Fruit fly (Drosophila melanogaster) whole organism, adult: ENCODE results near the gene trh.

ENCODE experiments used
- CG14711 ChIP-seq: fragments of 200-800 bp; sonication (Bioruptor generic); optimal IDR thresholded peaks from 2 replicates; lab custom pipeline; 2018; ENCODE audit warnings: missing biosample characterization, mild to moderate bottlenecking, missing genetic modification characterization, moderate library complexity
- CG33017 ChIP-seq: fragments of 200-800 bp; sonication (Bioruptor generic); optimal IDR thresholded peaks from 2 replicates; lab custom pipeline; 2018; ENCODE audit warnings: missing biosample characterization, mild to moderate bottlenecking, missing genetic modification characterization, moderate library complexity
- bab1 ChIP-seq: fragments of 200-800 bp; sonication (Bioruptor generic); optimal IDR thresholded peaks from 3 replicates; lab custom pipeline; 2019; ENCODE audit warnings: missing biosample characterization, mild to moderate bottlenecking, missing genetic modification characterization, moderate library complexity
- toe ChIP-seq: fragments of 200-800 bp; sonication (Bioruptor generic); optimal IDR thresholded peaks from 2 replicates; lab custom pipeline; 2016; ENCODE audit warnings: missing biosample characterization, missing genetic modification characterization

DNA sequence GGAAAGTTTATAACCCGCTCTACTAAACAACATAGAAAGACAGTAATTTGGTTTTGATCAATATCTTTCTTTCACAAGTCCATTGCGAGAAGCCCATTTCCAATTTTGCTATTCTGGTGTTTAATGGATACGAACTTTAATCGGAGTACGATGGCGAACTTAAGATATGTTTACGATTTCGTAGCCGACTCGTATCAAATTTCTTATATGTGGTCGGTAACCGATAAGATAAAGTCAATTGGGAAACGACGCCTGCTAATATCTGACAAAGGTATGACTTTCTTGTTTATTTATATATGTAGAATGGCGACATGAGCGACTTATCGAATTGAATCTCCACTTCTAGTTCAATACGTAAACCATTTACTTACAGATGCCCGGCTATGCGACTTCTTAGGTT is 54.3 kb downstream of the trh start:
- no peak for TF ChIP-seq CG14711 (tag; lab: Kevin White, UChicago)
- no peak for TF ChIP-seq CG33017 (tag; lab: Kevin White, UChicago)
- no peak for TF ChIP-seq toe (GFP tag; lab: Kevin White, UChicago)
- TF ChIP-seq bab1 = no peak
